Worm (Caenorhabditis elegans): ENCODE measurements around the gene ZK856.18.
A peak's percentile ranks its signal among the peaks of the same experiment; 100 is the strongest.

ZK856.18 gene

DNA sequence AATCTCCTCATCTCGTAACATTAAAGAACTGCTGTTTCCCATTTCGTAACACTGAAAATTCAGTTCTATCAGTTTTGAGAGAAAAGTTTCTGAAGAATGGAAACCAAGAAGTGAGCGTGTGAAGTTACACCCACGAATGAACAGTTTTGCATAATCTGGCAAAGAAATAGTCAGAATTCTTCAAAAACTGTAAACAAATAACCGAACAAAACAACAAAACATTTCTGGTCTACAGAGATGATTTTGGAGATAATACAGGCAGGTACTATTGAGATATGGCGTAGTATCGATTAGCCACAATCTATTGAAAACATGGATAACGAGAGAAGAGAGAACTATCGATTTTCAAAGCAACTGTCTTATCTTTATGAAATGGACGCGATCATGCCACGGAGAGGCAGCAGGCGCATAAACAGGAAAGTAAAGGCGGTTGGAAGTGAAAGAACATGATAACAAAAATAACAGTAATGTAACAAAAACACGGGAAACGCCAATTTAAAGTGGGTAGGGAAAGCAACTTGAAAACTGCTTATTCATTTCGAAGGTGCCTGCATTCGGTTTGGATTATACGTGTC is 17.7 kb upstream of the ZK856.18 start, which contains the start of gene chpf-1:
TSS of gene chpf-1 (minus strand) at position 51 of the 575 bp plus-strand sequence.
- TF ChIP-seq lim-7 (GFP tag; IDR thresholded peaks at IDR 0.05) (no peak), Y105C5A.15 (GFP tag; IDR thresholded peaks at IDR 0.05) (no peak), lin-1 (GFP tag; IDR thresholded peaks at IDR 0.05) (0 out of 2 replicates have a peak, but pooled peaks have one; percentile 42), nhr-48 (tag; optimal IDR thresholded peaks at IDR 0.05) (no peak), lin-15B (tag; optimal IDR thresholded peaks at IDR 0.05) (no peak), lsy-2 (tag; optimal IDR thresholded peaks at IDR 0.05) (peak in 1 of 2 experiments; percentile 23), lin-39 (tag; optimal IDR thresholded peaks at IDR 0.05) (no peak), ceh-28 (tag; optimal IDR thresholded peaks at IDR 0.05) (peak; percentile 64), nhr-10 (tag; optimal IDR thresholded peaks at IDR 0.05) (no peak), mdl-1 (tag; optimal IDR thresholded peaks at IDR 0.05) (peak in 1 of 2 experiments; percentile 46), ceh-20 (GFP tag; IDR thresholded peaks at IDR 0.05) (no peak), duxl-1 (tag; optimal IDR thresholded peaks at IDR 0.05; ENCODE audit: poor library complexity) (peak; percentile 26), egl-27 (tag; optimal IDR thresholded peaks at IDR 0.05) (no peak), ces-1 (GFP tag; optimal IDR thresholded peaks at IDR 0.05) (no peak), pqm-1 (tag; optimal IDR thresholded peaks at IDR 0.05) (peak; percentile 84), daf-16 (GFP tag; optimal IDR thresholded peaks at IDR 0.05) (no peak), daf-16 (tag; optimal IDR thresholded peaks at IDR 0.05) (peak; percentile 92), snpc-4 (tag; optimal IDR thresholded peaks at IDR 0.05) (no peak), dmd-8 (GFP tag; IDR thresholded peaks at IDR 0.05) (no peak), nhr-28 (tag; optimal IDR thresholded peaks at IDR 0.05) (peak; percentile 81), nhr-11 (tag; optimal IDR thresholded peaks at IDR 0.05) (no peak), F49E8.2 (tag; optimal IDR thresholded peaks at IDR 0.05; ENCODE audit: borderline replicate concordance) (no peak), madf-9 (GFP tag; conservative IDR thresholded peaks at IDR 0.05) (no peak), dmd-6 (GFP tag; IDR thresholded peaks at IDR 0.05) (peak; percentile 33; the same call in 1 of the 2 replicates), saeg-2 (GFP tag; IDR thresholded peaks at IDR 0.05) (no peak), daf-19 (GFP tag; conservative IDR thresholded peaks at IDR 0.05) (no peak), zag-1 (tag; optimal IDR thresholded peaks at IDR 0.05) (no peak), hlh-11 (tag; optimal IDR thresholded peaks at IDR 0.05) (peak; percentile 69), unc-62 (GFP tag; optimal IDR thresholded peaks at IDR 0.05 in 1 of 2) (no peak), unc-62 (tag; optimal IDR thresholded peaks at IDR 0.05) (no peak), pha-4 (GFP tag; IDR thresholded peaks at IDR 0.05) (no peak), pha-4 (tag; optimal IDR thresholded peaks at IDR 0.05) (no peak), nhr-77 (tag; optimal IDR thresholded peaks at IDR 0.05) (no peak), Y48G9A.11 (GFP tag; IDR thresholded peaks at IDR 0.05) (no peak), dve-1 (tag; optimal IDR thresholded peaks at IDR 0.05; ENCODE audit: insufficient read depth) (peak; percentile 60), ctbp-1 (GFP tag; IDR thresholded peaks at IDR 0.05) (no peak), mes-2 (tag; optimal IDR thresholded peaks at IDR 0.05; ENCODE audit: poor library complexity, severe bottlenecking) (peak; percentile 29), mep-1 (tag; optimal IDR thresholded peaks at IDR 0.05) (peak; percentile 14), spr-1 (tag; optimal IDR thresholded peaks at IDR 0.05) (no peak), hlh-30 (tag; optimal IDR thresholded peaks at IDR 0.05; ENCODE audit: insufficient read depth) (peak; percentile 39), ceh-32 (tag; optimal IDR thresholded peaks at IDR 0.05; ENCODE audit: poor library complexity) (no peak), sdz-12 (GFP tag; optimal IDR thresholded peaks at IDR 0.05) (no peak), nhr-237 (tag; optimal IDR thresholded peaks at IDR 0.05) (no peak), T20F7.1 (GFP tag; optimal IDR thresholded peaks at IDR 0.05) (peak; percentile 23), aly-2 (tag; optimal IDR thresholded peaks at IDR 0.05) (no peak), zfp-3 (GFP tag; conservative IDR thresholded peaks at IDR 0.05) (no peak), nhr-25 (tag; optimal IDR thresholded peaks at IDR 0.05; ENCODE audit: borderline replicate concordance, insufficient read depth) (peak; percentile 23)

Data from whole organism, L4 larva.